Fruit fly (Drosophila melanogaster): ENCODE measurements around the gene CG10581.

CG10581 gene

dm6 chr3L:21061968-21062367 is 28.0 kb upstream of the CG10581 start:
- TF ChIP-seq CG1621 (tag; optimal IDR thresholded peaks at IDR 0.05) (no peak), vri (GFP tag; optimal IDR thresholded peaks at IDR 0.05) (no peak), topi (GFP tag; optimal IDR thresholded peaks at IDR 0.05) (no peak), Ets21C (GFP tag; optimal IDR thresholded peaks at IDR 0.05) (no peak), fkh (GFP tag; optimal IDR thresholded peaks at IDR 0.05) (peak; percentile 52), CG4318 (GFP tag; optimal IDR thresholded peaks at IDR 0.05) (no peak)

dm6 chr3L:21060189-21061070 is 26.4 kb upstream of the CG10581 start:
- peak; percentile 62 for TF ChIP-seq achi (GFP tag; optimal IDR thresholded peaks at IDR 0.05)
- peak; percentile 9 for TF ChIP-seq spab (GFP tag; optimal IDR thresholded peaks at IDR 0.05)
- TF ChIP-seq lz (GFP tag; optimal IDR thresholded peaks at IDR 0.05): peak; percentile 55
- TF ChIP-seq vri (GFP tag; optimal IDR thresholded peaks at IDR 0.05): no peak
- TF ChIP-seq CG10631 (GFP tag; optimal IDR thresholded peaks at IDR 0.05): peak; percentile 54
- peak; percentile 43 for TF ChIP-seq CG3919 (GFP tag; optimal IDR thresholded peaks at IDR 0.05)
- peak; percentile 70 for TF ChIP-seq Smox (GFP tag; optimal IDR thresholded peaks at IDR 0.05)
- peak; percentile 22 for TF ChIP-seq Sox14 (GFP tag; optimal IDR thresholded peaks at IDR 0.05)
- peak; percentile 26 for TF ChIP-seq Lpt (GFP tag; optimal IDR thresholded peaks at IDR 0.05)
- no peak for TF ChIP-seq svp (GFP tag)
- TF ChIP-seq CG15336 (GFP tag; IDR thresholded peaks at IDR 0.05): peak; percentile 56
- TF ChIP-seq Gug (GFP tag; IDR thresholded peaks at IDR 0.05): no peak; the same call in 1 of the 2 replicates
- TF ChIP-seq OdsH (GFP tag; optimal IDR thresholded peaks at IDR 0.05): peak; percentile 59
- TF ChIP-seq fd59A (GFP tag; optimal IDR thresholded peaks at IDR 0.05): no peak
- TF ChIP-seq Ets21C (GFP tag; optimal IDR thresholded peaks at IDR 0.05): peak; percentile 20
- peak; percentile 73 for TF ChIP-seq esn (GFP tag; optimal IDR thresholded peaks at IDR 0.05)
- peak; percentile 0 for TF ChIP-seq CG11902 (GFP tag; optimal IDR thresholded peaks at IDR 0.05)
- TF ChIP-seq CG1621 (tag; optimal IDR thresholded peaks at IDR 0.05): no peak
- TF ChIP-seq salr (GFP tag; optimal IDR thresholded peaks at IDR 0.05): peak in 1 of 2 experiments; percentile 50
- TF ChIP-seq ss (GFP tag; optimal IDR thresholded peaks at IDR 0.05): peak in 1 of 2 experiments; percentile 37
- peak; percentile 23 for TF ChIP-seq Sox15 (GFP tag; optimal IDR thresholded peaks at IDR 0.05)
- TF ChIP-seq CG10669 (GFP tag; optimal IDR thresholded peaks at IDR 0.05): peak; percentile 40
- peak; percentile 41 for TF ChIP-seq CG34406 (GFP tag; optimal IDR thresholded peaks at IDR 0.05)
- no peak for TF ChIP-seq CG7368 (GFP tag; optimal IDR thresholded peaks at IDR 0.05)
- TF ChIP-seq Hr39 (GFP tag; optimal IDR thresholded peaks at IDR 0.05): peak; percentile 54
- TF ChIP-seq CG8119 (GFP tag; IDR thresholded peaks at IDR 0.05): peak; percentile 65
- TF ChIP-seq Eip75B (GFP tag; optimal IDR thresholded peaks at IDR 0.05): peak; percentile 33
- no peak for TF ChIP-seq CG6163 (GFP tag; IDR thresholded peaks at IDR 0.05)
- TF ChIP-seq fkh (GFP tag; optimal IDR thresholded peaks at IDR 0.05): no peak
- peak; percentile 61 for TF ChIP-seq CG32006 (GFP tag; optimal IDR thresholded peaks at IDR 0.05)
- TF ChIP-seq Ets96B (tag; optimal IDR thresholded peaks at IDR 0.05): peak; percentile 12
- TF ChIP-seq CG6808 (GFP tag; optimal IDR thresholded peaks at IDR 0.05): no peak
- TF ChIP-seq CG4318 (GFP tag; optimal IDR thresholded peaks at IDR 0.05): peak; percentile 45
- no peak for TF ChIP-seq Hr38 (GFP tag; optimal IDR thresholded peaks at IDR 0.05)
- peak; percentile 71 for TF ChIP-seq Hr4 (GFP tag; optimal IDR thresholded peaks at IDR 0.05)
- TF ChIP-seq net (GFP tag; optimal IDR thresholded peaks at IDR 0.05): peak; percentile 49
- peak; percentile 56 for TF ChIP-seq acj6 (GFP tag; optimal IDR thresholded peaks at IDR 0.05)
- TF ChIP-seq Blimp-1 (GFP tag; optimal IDR thresholded peaks at IDR 0.05): peak; percentile 1
- TF ChIP-seq cyc (GFP tag; optimal IDR thresholded peaks at IDR 0.05): peak; percentile 44
- peak; percentile 44; the same call in 2 of the 3 replicates for TF ChIP-seq eg (GFP tag; IDR thresholded peaks at IDR 0.05)
- TF ChIP-seq CG8319 (GFP tag; optimal IDR thresholded peaks at IDR 0.05): no peak
- TF ChIP-seq topi (GFP tag; optimal IDR thresholded peaks at IDR 0.05): peak; percentile 64
- peak; percentile 17 for TF ChIP-seq CG3032 (tag; optimal IDR thresholded peaks at IDR 0.05)
- TF ChIP-seq fd85E (GFP tag; optimal IDR thresholded peaks at IDR 0.05): no peak
- TF ChIP-seq CG8632 (GFP tag; optimal IDR thresholded peaks at IDR 0.05): peak; percentile 58
- no peak for TF ChIP-seq CG9139 (GFP tag; optimal IDR thresholded peaks at IDR 0.05)
- peak; percentile 64 for TF ChIP-seq CG31627 (GFP tag; optimal IDR thresholded peaks at IDR 0.05)
